In the genomic region with DNA sequence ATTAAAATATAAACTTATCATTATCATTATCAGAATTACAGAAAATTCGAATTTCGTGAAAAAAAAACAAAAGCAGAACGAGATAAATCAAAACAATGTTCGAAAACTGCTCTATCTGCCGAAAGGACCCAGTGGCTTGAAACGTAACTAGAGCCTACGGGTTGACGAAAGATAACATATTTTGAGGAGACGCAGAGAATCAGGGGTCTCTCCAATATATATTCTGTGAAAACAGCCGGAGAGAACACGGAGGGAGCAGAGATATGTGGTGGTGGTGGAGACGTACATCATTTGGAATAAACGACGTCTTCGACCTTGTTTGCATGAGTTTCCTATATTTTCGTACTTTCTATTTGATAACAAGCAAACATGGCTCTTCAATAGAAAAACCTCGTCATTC, we compare ENCODE assay signal across 1 worm cellular context.
A peak's percentile ranks its signal among the peaks of the same experiment; 100 is the strongest.
TF ChIP-seq lines count a peak whose summit lies in the region.

No protein-coding gene starts in this region.

TF ChIP-seq in whole organism, L1 larva, 84 proteins besides CTCF, POLR2A, EP300 and RAD21 (continued from another document):
- TF ChIP-seq egl-27 (tag; optimal IDR thresholded peaks at IDR 0.05; lab: Kevin White, UChicago), result no peak
- no peak for TF ChIP-seq nhr-237 (tag; optimal IDR thresholded peaks at IDR 0.05; lab: Kevin White, UChicago)
- no peak for TF ChIP-seq nhr-19 (GFP tag; conservative IDR thresholded peaks at IDR 0.05; lab: Robert Waterston, UW)
- TF ChIP-seq ceh-88 (GFP tag; IDR thresholded peaks at IDR 0.05; lab: Robert Waterston, UW), result no peak
- TF ChIP-seq nhr-84 (tag; optimal IDR thresholded peaks at IDR 0.05; lab: Kevin White, UChicago), result no peak
- TF ChIP-seq blmp-1 (tag; optimal IDR thresholded peaks at IDR 0.05; lab: Kevin White, UChicago), result peak; percentile 2
- TF ChIP-seq dsc-1 (tag; optimal IDR thresholded peaks at IDR 0.05; lab: Kevin White, UChicago), result no peak
- no peak for TF ChIP-seq unc-98 (GFP tag; IDR thresholded peaks at IDR 0.05; lab: Robert Waterston, UW)
- TF ChIP-seq nhr-11 (tag; optimal IDR thresholded peaks at IDR 0.05; lab: Kevin White, UChicago), result no peak
- TF ChIP-seq ceh-8 (GFP tag; optimal IDR thresholded peaks at IDR 0.05; lab: Kevin White, UChicago), result no peak
- TF ChIP-seq xbp-1 (tag; optimal IDR thresholded peaks at IDR 0.05; lab: Kevin White, UChicago), result no peak
- TF ChIP-seq ceh-63 (GFP tag; optimal IDR thresholded peaks at IDR 0.05; lab: Kevin White, UChicago), result no peak
- TF ChIP-seq sup-37 (GFP tag; optimal IDR thresholded peaks at IDR 0.05; lab: Kevin White, UChicago), result no peak
- no peak for TF ChIP-seq lin-13 (GFP tag; optimal IDR thresholded peaks at IDR 0.05; lab: Kevin White, UChicago)
- no peak for TF ChIP-seq hlh-17 (GFP tag; optimal IDR thresholded peaks at IDR 0.05; lab: Kevin White, UChicago; ENCODE audit: borderline replicate concordance)
- TF ChIP-seq ceh-90 (tag; optimal IDR thresholded peaks at IDR 0.05; lab: Kevin White, UChicago), result no peak
- no peak for TF ChIP-seq unc-62 (GFP tag; optimal IDR thresholded peaks at IDR 0.05; lab: Kevin White, UChicago)
- TF ChIP-seq lsy-2 (tag; optimal IDR thresholded peaks at IDR 0.05; lab: Kevin White, UChicago), result peak in 1 of 2 experiments; percentile 19
- no peak for TF ChIP-seq elt-2 (tag; optimal IDR thresholded peaks at IDR 0.05; lab: Kevin White, UChicago)
- no peak for TF ChIP-seq aha-1 (tag; optimal IDR thresholded peaks at IDR 0.05; lab: Kevin White, UChicago)
- peak; percentile 20 for TF ChIP-seq nhr-71 (tag; optimal IDR thresholded peaks at IDR 0.05; lab: Kevin White, UChicago)
- TF ChIP-seq ama-1 (optimal IDR thresholded peaks at IDR 0.05; lab: Kevin White, UChicago), result no peak
- TF ChIP-seq zag-1 (tag; optimal IDR thresholded peaks at IDR 0.05; lab: Kevin White, UChicago), result no peak
- no peak for TF ChIP-seq F16B12.6 (tag; optimal IDR thresholded peaks at IDR 0.05; lab: Kevin White, UChicago)
- peak; percentile 1 for TF ChIP-seq snu-23 (GFP tag; optimal IDR thresholded peaks at IDR 0.05; lab: Kevin White, UChicago)
- peak; percentile 55 for TF ChIP-seq lin-14 (GFP tag; optimal IDR thresholded peaks at IDR 0.05; lab: Kevin White, UChicago)
- TF ChIP-seq tbx-2 (tag; optimal IDR thresholded peaks at IDR 0.05; lab: Kevin White, UChicago), result no peak
- TF ChIP-seq rnt-1 (tag; optimal IDR thresholded peaks at IDR 0.05; lab: Kevin White, UChicago), result no peak
- TF ChIP-seq sox-4 (tag; optimal IDR thresholded peaks at IDR 0.05; lab: Kevin White, UChicago), result no peak
- no peak for TF ChIP-seq snpc-4 (tag; optimal IDR thresholded peaks at IDR 0.05; lab: Kevin White, UChicago)
- no peak for TF ChIP-seq lin-39 (tag; optimal IDR thresholded peaks at IDR 0.05; lab: Kevin White, UChicago)
- TF ChIP-seq isw-1 (GFP tag; IDR thresholded peaks at IDR 0.05; lab: Robert Waterston, UW), result no peak
- TF ChIP-seq mdl-1 (tag; optimal IDR thresholded peaks at IDR 0.05; lab: Kevin White, UChicago), result no peak
- no peak for TF ChIP-seq tlp-1 (tag; optimal IDR thresholded peaks at IDR 0.05; lab: Kevin White, UChicago)
- TF ChIP-seq fos-1 (tag; optimal IDR thresholded peaks at IDR 0.05; lab: Kevin White, UChicago), result no peak
TF ChIP-seq in whole organism, L1 larva: peak in this region for 6.
